Fruit fly (Drosophila melanogaster) whole organism, embryonic: ENCODE measurements around the gene CG9372.

ENCODE experiments used
- Atf6 ChIP-seq: fragments of 200-800 bp; sonication (Bioruptor generic); IDR thresholded peaks from 2 replicates; pipeline ENCODE4 v1.3.6; 2022; ENCODE audit warnings: missing biosample characterization, missing genetic modification characterization
- CG10366 ChIP-seq: fragments of 200-800 bp; sonication (Bioruptor generic); IDR thresholded peaks from 2 replicates; pipeline ENCODE4 v1.3.6; 2022; ENCODE audit warnings: missing biosample characterization, missing genetic modification characterization
- CG10565 ChIP-seq: fragments of 200-800 bp; sonication (Bioruptor generic); optimal IDR thresholded peaks from 3 replicates; lab custom pipeline; 2016; ENCODE audit warnings: missing biosample characterization, mild to moderate bottlenecking, missing genetic modification characterization
- CG10654 ChIP-seq: fragments of 200-800 bp; sonication (Bioruptor generic); optimal IDR thresholded peaks from 2 replicates; lab custom pipeline; 2016; ENCODE audit warnings: missing biosample characterization, missing genetic modification characterization
- CG11504 ChIP-seq: fragments of 200-800 bp; sonication (Bioruptor generic); optimal IDR thresholded peaks from 3 replicates; lab custom pipeline; 2019; ENCODE audit warnings: missing biosample characterization, mild to moderate bottlenecking, missing genetic modification characterization, moderate library complexity
- CG12942 ChIP-seq: fragments of 200-800 bp; sonication (Bioruptor generic); optimal IDR thresholded peaks from 3 replicates; lab custom pipeline; 2016; ENCODE audit warnings: missing biosample characterization, missing genetic modification characterization
- CG14050 ChIP-seq: fragments of 200-800 bp; sonication (Bioruptor generic); IDR thresholded peaks from 3 replicates; pipeline ENCODE4 v1.3.6; 2022; ENCODE audit warnings: missing biosample characterization, missing genetic modification characterization
- CG15514 ChIP-seq: fragments of 200-800 bp; sonication (Bioruptor generic); optimal IDR thresholded peaks from 3 replicates; lab custom pipeline; 2017; ENCODE audit warnings: missing biosample characterization, missing genetic modification characterization, mild to moderate bottlenecking, moderate library complexity, missing genetic modification reagents
- CG17186 ChIP-seq: fragments of 200-800 bp; sonication (Bioruptor generic); optimal IDR thresholded peaks from 3 replicates; lab custom pipeline; 2017; ENCODE audit warnings: missing biosample characterization, missing genetic modification reagents, missing genetic modification characterization
- CG17612 ChIP-seq: fragments of 200-800 bp; sonication (Bioruptor generic); IDR thresholded peaks from 2 replicates; pipeline ENCODE4 v1.3.6; 2022; ENCODE audit warnings: missing biosample characterization, missing genetic modification characterization
- CG3065 ChIP-seq: fragments of 200-800 bp; sonication (Bioruptor generic); optimal IDR thresholded peaks from 2 replicates; lab custom pipeline; 2016; ENCODE audit warnings: missing biosample characterization, missing genetic modification characterization
- CG3407 ChIP-seq: fragments of 200-800 bp; sonication (Bioruptor generic); optimal IDR thresholded peaks from 2 replicates; lab custom pipeline; 2018; ENCODE audit warnings: missing biosample characterization, mild to moderate bottlenecking, missing genetic modification characterization
- CG42726 ChIP-seq: fragments of 200-800 bp; sonication (Bioruptor generic); IDR thresholded peaks from 2 replicates; pipeline ENCODE4 v1.3.6; 2022; ENCODE audit warnings: missing biosample characterization, missing genetic modification characterization; ENCODE audit not compliant: partially characterized antibody
- CG4328 ChIP-seq: fragments of 200-800 bp; sonication (Bioruptor generic); optimal IDR thresholded peaks from 3 replicates; lab custom pipeline; 2017; ENCODE audit warnings: missing biosample characterization, missing genetic modification reagents, missing genetic modification characterization
- CG4730 ChIP-seq: fragments of 200-800 bp; sonication (Bioruptor generic); IDR thresholded peaks from 2 replicates; pipeline ENCODE4 v1.3.6; 2022; ENCODE audit warnings: missing biosample characterization, missing genetic modification characterization
- CG6854 ChIP-seq: fragments of 200-800 bp; sonication (Bioruptor generic); optimal IDR thresholded peaks from 3 replicates; lab custom pipeline; 2017; ENCODE audit warnings: missing biosample characterization, mild to moderate bottlenecking, missing genetic modification characterization
- CG7357 ChIP-seq: fragments of 200-800 bp; sonication (Bioruptor generic); IDR thresholded peaks from 3 replicates; pipeline ENCODE4 v1.3.6; 2022; ENCODE audit warnings: missing biosample characterization, missing genetic modification characterization
- CG8924 ChIP-seq: fragments of 200-800 bp; optimal IDR thresholded peaks from 3 replicates; lab custom pipeline; 2019; ENCODE audit warnings: missing biosample characterization, mild to moderate bottlenecking, missing genetic modification characterization, moderate library complexity
- CkIIα-i1 ChIP-seq: fragments of 200-800 bp; sonication (Bioruptor generic); IDR thresholded peaks from 2 replicates; pipeline ENCODE4 v1.3.6; 2022; ENCODE audit warnings: missing biosample characterization, missing genetic modification characterization
- CrebB ChIP-seq: fragments of 200-800 bp; sonication (Bioruptor generic); optimal IDR thresholded peaks from 3 replicates; lab custom pipeline; 2018; ENCODE audit warnings: missing biosample characterization, mild to moderate bottlenecking, missing genetic modification characterization
- D19B ChIP-seq: fragments of 200-800 bp; sonication (Bioruptor generic); optimal IDR thresholded peaks from 2 replicates; lab custom pipeline; 2017; ENCODE audit warnings: missing biosample characterization, mild to moderate bottlenecking, missing genetic modification characterization
- Dfd ChIP-seq, 2 experiments: fragments of >200 bp; optimal IDR thresholded peaks; 2 replicates each; lab custom pipeline; 2017; ENCODE audit warnings: missing biosample characterization in 2 of 2, missing genetic modification characterization in 2 of 2
- E2f1 ChIP-seq: fragments of 200-800 bp; sonication (Bioruptor generic); IDR thresholded peaks from 2 replicates; pipeline ENCODE4 v1.3.6; 2022; ENCODE audit warnings: missing biosample characterization, missing genetic modification characterization
- Hand ChIP-seq: fragments of 200-800 bp; sonication (Bioruptor generic); optimal IDR thresholded peaks from 2 replicates; lab custom pipeline; 2017; ENCODE audit warnings: mild to moderate bottlenecking, missing biosample characterization, missing genetic modification reagents, missing genetic modification characterization
- Jarid2 ChIP-seq: fragments of 200-800 bp; sonication (Bioruptor generic); optimal IDR thresholded peaks from 3 replicates; lab custom pipeline; 2017; ENCODE audit warnings: mild to moderate bottlenecking, missing biosample characterization, missing genetic modification reagents, missing genetic modification characterization
- Max ChIP-seq: fragments of 200-800 bp; sonication (Bioruptor generic); optimal IDR thresholded peaks from 2 replicates; lab custom pipeline; 2016; ENCODE audit warnings: missing biosample characterization, mild to moderate bottlenecking, missing genetic modification characterization
- Nf-YA ChIP-seq: fragments of 200-800 bp; sonication (Bioruptor generic); IDR thresholded peaks from 2 replicates; pipeline ENCODE4 v1.3.6; 2022; ENCODE audit warnings: missing biosample characterization, missing genetic modification characterization
- Oaz ChIP-seq: fragments of 200-800 bp; sonication (Bioruptor generic); IDR thresholded peaks from 2 replicates; pipeline ENCODE4 v1.3.6; 2022; ENCODE audit warnings: missing biosample characterization, missing genetic modification characterization
- Ssrp ChIP-seq: fragments of 200-800 bp; sonication (Bioruptor generic); optimal IDR thresholded peaks from 2 replicates; lab custom pipeline; 2018; ENCODE audit warnings: missing biosample characterization, mild to moderate bottlenecking, missing genetic modification characterization, moderate library complexity
- abd-A ChIP-seq: fragments of 200-800 bp; sonication (Bioruptor generic); optimal IDR thresholded peaks from 3 replicates; lab custom pipeline; 2019; ENCODE audit warnings: missing biosample characterization, mild to moderate bottlenecking, missing genetic modification characterization, moderate library complexity
- ash1 ChIP-seq: fragments of 200-800 bp; sonication (Bioruptor generic); optimal IDR thresholded peaks from 2 replicates; lab custom pipeline; 2018; ENCODE audit warnings: missing biosample characterization, mild to moderate bottlenecking, missing genetic modification characterization
- br ChIP-seq: fragments of >200 bp; optimal IDR thresholded peaks from 2 replicates; lab custom pipeline; 2017
- chn ChIP-seq: fragments of 200-800 bp; sonication (Bioruptor generic); optimal IDR thresholded peaks from 2 replicates; lab custom pipeline; 2016; ENCODE audit warnings: missing biosample characterization, missing genetic modification characterization
- dmrt99B ChIP-seq: fragments of 200-800 bp; sonication (Bioruptor generic); optimal IDR thresholded peaks from 2 replicates; lab custom pipeline; 2018; ENCODE audit warnings: missing biosample characterization, mild to moderate bottlenecking, missing genetic modification characterization, moderate library complexity
- fd102C ChIP-seq: fragments of 200-800 bp; sonication (Bioruptor generic); optimal IDR thresholded peaks from 2 replicates; lab custom pipeline; 2018; ENCODE audit warnings: missing biosample characterization, mild to moderate bottlenecking, missing genetic modification characterization, moderate library complexity
- ftz-f1 ChIP-seq: fragments of 200-800 bp; sonication (Bioruptor generic); optimal IDR thresholded peaks from 2 replicates; lab custom pipeline; 2016; ENCODE audit warnings: missing biosample characterization, missing genetic modification characterization
- gce ChIP-seq: fragments of 200-800 bp; sonication (Bioruptor generic); IDR thresholded peaks from 3 replicates; pipeline ENCODE4 v1.3.6; 2022; ENCODE audit warnings: missing biosample characterization, missing genetic modification characterization
- gsb ChIP-seq: fragments of 200-800 bp; sonication (Bioruptor generic); IDR thresholded peaks from 2 replicates; pipeline ENCODE4 v1.3.6; 2022; ENCODE audit warnings: missing biosample characterization, missing genetic modification characterization
- gt ChIP-seq: fragments of 200-800 bp; sonication (Bioruptor generic); IDR thresholded peaks from 2 replicates; pipeline ENCODE4 v1.3.6; 2022; ENCODE audit warnings: missing biosample characterization, missing genetic modification characterization
- jigr1 ChIP-seq: fragments of 200-800 bp; sonication (Bioruptor generic); IDR thresholded peaks from 3 replicates; pipeline ENCODE4 v1.3.6; 2022; ENCODE audit warnings: missing biosample characterization, missing genetic modification characterization
- pho ChIP-seq: fragments of 200-800 bp; sonication (Bioruptor generic); optimal IDR thresholded peaks from 2 replicates; lab custom pipeline; 2016; ENCODE audit warnings: missing biosample characterization, missing genetic modification characterization
- psq ChIP-seq: fragments of 200-800 bp; sonication (Bioruptor generic); optimal IDR thresholded peaks from 2 replicates; lab custom pipeline; 2017; ENCODE audit warnings: missing biosample characterization, missing genetic modification characterization
- row ChIP-seq: fragments of 200-800 bp; sonication (Bioruptor generic); IDR thresholded peaks from 3 replicates; pipeline ENCODE4 v1.3.6; 2022; ENCODE audit warnings: missing biosample characterization, missing genetic modification characterization
- sc ChIP-seq, 3 experiments: fragments of >200 bp in 2 of 3; fragments of 200-800 bp in 1 of 3; sonication (Bioruptor generic) in 1 of 3; optimal IDR thresholded peaks; 2 replicates in 2 of 3; 3 replicates in 1 of 3; lab custom pipeline; 2017; ENCODE audit warnings: mild to moderate bottlenecking in 1 of 3, missing biosample characterization in 1 of 3, missing genetic modification characterization in 1 of 3, missing genetic modification reagents in 1 of 3
- schlank ChIP-seq: fragments of 200-800 bp; sonication (Bioruptor generic); optimal IDR thresholded peaks from 2 replicates; lab custom pipeline; 2018; ENCODE audit warnings: missing biosample characterization, mild to moderate bottlenecking, missing genetic modification characterization
- scrt ChIP-seq: fragments of 200-800 bp; sonication (Bioruptor generic); optimal IDR thresholded peaks from 2 replicates; lab custom pipeline; 2018; ENCODE audit warnings: missing biosample characterization, mild to moderate bottlenecking, missing genetic modification characterization, moderate library complexity
- shn ChIP-seq: fragments of 200-800 bp; sonication (Bioruptor generic); optimal IDR thresholded peaks from 3 replicates; lab custom pipeline; 2016; ENCODE audit warnings: missing biosample characterization, missing genetic modification characterization
- slou ChIP-seq: fragments of 200-800 bp; sonication (Bioruptor generic); optimal IDR thresholded peaks from 3 replicates; lab custom pipeline; 2016; ENCODE audit warnings: missing biosample characterization, missing genetic modification characterization
- sob ChIP-seq: fragments of 200-800 bp; sonication (Bioruptor generic); IDR thresholded peaks from 2 replicates; pipeline ENCODE4 v1.3.6; 2022; ENCODE audit warnings: missing biosample characterization, missing genetic modification characterization
- ssp ChIP-seq: fragments of 200-800 bp; sonication (Bioruptor generic); IDR thresholded peaks from 2 replicates; pipeline ENCODE4 v1.3.6; 2022; ENCODE audit warnings: missing biosample characterization, missing genetic modification characterization
- usp ChIP-seq: fragments of >200 bp; optimal IDR thresholded peaks from 2 replicates; lab custom pipeline; 2017; ENCODE audit warnings: missing biosample characterization, missing genetic modification characterization

Gene CG9372

dm6 chr3L:19560695-19561246 is 45.2 kb upstream of the CG9372 start (continued):
- TF ChIP-seq schlank (tag; lab: Kevin White, UChicago) (peak; percentile 88), CG10654 (GFP tag; lab: Kevin White, UChicago) (peak; percentile 94), gt (GFP tag; lab: Robert Waterston, UW) (peak; percentile 87), sob (GFP tag; lab: Robert Waterston, UW) (peak; percentile 96), CG15514 (GFP tag; lab: Kevin White, UChicago) (peak; percentile 86), CG4328 (GFP tag; lab: Kevin White, UChicago) (peak; percentile 94), Hand (peak; percentile 84), Atf6 (GFP tag; lab: Robert Waterston, UW) (peak; percentile 95), br (no peak), CrebB (tag; lab: Kevin White, UChicago) (peak; percentile 91), pho (GFP tag; lab: Kevin White, UChicago) (peak; percentile 90), CG6854 (GFP tag; lab: Kevin White, UChicago) (peak; percentile 84), CG3065 (GFP tag; lab: Kevin White, UChicago) (peak; percentile 88), slou (peak; percentile 91), Ssrp (tag; lab: Kevin White, UChicago) (peak; percentile 94), Nf-YA (peak; percentile 86), CG4730 (GFP tag; lab: Robert Waterston, UW) (peak; percentile 92), gsb (GFP tag; lab: Robert Waterston, UW) (peak; percentile 88), sc (optimal IDR thresholded peaks at IDR 0.05; lab: Kevin White, UChicago) (no peak), sc (GFP tag; optimal IDR thresholded peaks at IDR 0.05; lab: Kevin White, UChicago) (peak; percentile 94), Oaz (GFP tag; lab: Robert Waterston, UW) (peak; percentile 89), usp (GFP tag; lab: Kevin White, UChicago) (no peak), Jarid2 (GFP tag; lab: Kevin White, UChicago) (peak; percentile 69), Dfd (GFP tag; optimal IDR thresholded peaks at IDR 0.05; lab: Kevin White, UChicago) (no peak), chn (GFP tag; lab: Kevin White, UChicago) (peak; percentile 92), ssp (peak; percentile 87), D19B (GFP tag; lab: Kevin White, UChicago) (peak; percentile 77), scrt (GFP tag; lab: Kevin White, UChicago) (peak; percentile 90), CG17612 (GFP tag; lab: Robert Waterston, UW) (peak; percentile 79), CG17186 (peak; percentile 77), ash1 (GFP tag; lab: Kevin White, UChicago) (peak; percentile 44), abd-A (peak; percentile 28), shn (peak; percentile 61), CG8924 (peak; percentile 97), CG14050 (peak; percentile 92), CG3407 (GFP tag; lab: Kevin White, UChicago) (peak; percentile 89), CkIIα-i1 (GFP tag; lab: Robert Waterston, UW) (0 out of 2 replicates have a peak, but pooled peaks have one; percentile 17), psq (peak; percentile 82), ftz-f1 (GFP tag; lab: Kevin White, UChicago) (peak; percentile 62), jigr1 (GFP tag; lab: Robert Waterston, UW) (peak; percentile 85; the same call in 2 of the 3 replicates), E2f1 (GFP tag; lab: Robert Waterston, UW) (peak; percentile 96), CG10565 (GFP tag; lab: Kevin White, UChicago) (peak; percentile 83), Max (GFP tag; lab: Kevin White, UChicago) (peak; percentile 93), CG11504 (peak; percentile 94), CG12942 (GFP tag; lab: Kevin White, UChicago) (peak; percentile 91), CG7357 (GFP tag; lab: Robert Waterston, UW) (peak; percentile 87), fd102C (GFP tag; lab: Kevin White, UChicago) (peak; percentile 99), CG42726 (GFP tag; lab: Robert Waterston, UW) (no peak), dmrt99B (peak; percentile 96), row (GFP tag; lab: Robert Waterston, UW) (peak; percentile 96), gce (GFP tag; lab: Robert Waterston, UW) (peak; percentile 89), CG10366 (GFP tag; lab: Robert Waterston, UW) (peak; percentile 95)
